Worm (Caenorhabditis elegans): ENCODE data around the gene srd-39.

Gene srd-39

DNA sequence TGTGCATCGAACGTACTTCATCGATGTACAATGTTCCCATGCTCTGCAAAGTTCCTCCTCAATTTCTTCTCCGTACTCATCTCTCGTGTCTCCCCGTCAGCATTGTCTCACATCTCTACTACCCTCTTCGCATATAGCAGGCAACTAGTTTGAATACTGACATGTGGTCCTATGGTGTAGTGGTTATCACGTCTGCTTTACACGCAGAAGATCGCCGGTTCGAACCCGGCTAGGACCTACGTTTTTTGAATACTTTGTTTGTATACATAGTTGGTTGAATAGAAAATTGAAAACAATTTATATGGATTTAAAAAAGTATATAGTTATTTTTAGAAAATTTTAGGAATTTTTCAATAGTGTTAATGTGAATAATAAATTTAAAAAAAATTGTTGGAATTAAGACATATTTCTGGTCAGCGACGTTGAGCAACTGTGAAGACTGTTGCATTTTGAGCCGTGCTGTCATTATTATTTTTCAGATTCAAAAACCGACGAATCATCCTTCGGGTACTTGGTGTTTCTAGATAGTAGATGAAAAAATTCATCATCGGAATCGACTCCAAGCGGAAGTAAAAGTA is 6.6 kb upstream of the srd-39 start (continued):
- peak; percentile 89 for TF ChIP-seq hmg-20 (GFP tag; IDR thresholded peaks at IDR 0.05)
- peak; percentile 83 for TF ChIP-seq somi-1 (GFP tag; optimal IDR thresholded peaks at IDR 0.05)
- peak; percentile 86 for TF ChIP-seq athp-1 (tag; optimal IDR thresholded peaks at IDR 0.05)
- no peak for TF ChIP-seq lir-1 (GFP tag; conservative IDR thresholded peaks at IDR 0.05)
- no peak for TF ChIP-seq aptf-3 (GFP tag; IDR thresholded peaks at IDR 0.05)
- peak; percentile 56 for TF ChIP-seq ceh-100 (GFP tag; IDR thresholded peaks at IDR 0.05)
- TF ChIP-seq ZK185.1 (tag; optimal IDR thresholded peaks at IDR 0.05; ENCODE audit: poor library complexity, severe bottlenecking): peak; percentile 94
- peak; percentile 92 for TF ChIP-seq ceh-40 (GFP tag; IDR thresholded peaks at IDR 0.05)
- TF ChIP-seq zim-3 (tag; optimal IDR thresholded peaks at IDR 0.05): peak; percentile 91
- peak; percentile 64; the same call in 1 of the 2 replicates for TF ChIP-seq ztf-28 (GFP tag; IDR thresholded peaks at IDR 0.05)
- TF ChIP-seq attf-5 (GFP tag; optimal IDR thresholded peaks at IDR 0.05): peak; percentile 81
- peak; percentile 65 for TF ChIP-seq attf-6 (GFP tag; IDR thresholded peaks at IDR 0.05)
- peak; percentile 12 for TF ChIP-seq dpl-1 (GFP tag; optimal IDR thresholded peaks at IDR 0.05)
- TF ChIP-seq hsf-1 (GFP tag; IDR thresholded peaks at IDR 0.05): no peak
- peak; percentile 93; the same call in 1 of the 2 replicates for TF ChIP-seq rcor-1 (GFP tag; IDR thresholded peaks at IDR 0.05)
- TF ChIP-seq ztf-18 (tag; optimal IDR thresholded peaks at IDR 0.05): peak; percentile 77
- peak; percentile 71 for TF ChIP-seq C06A6.2 (GFP tag; conservative IDR thresholded peaks at IDR 0.05)
- peak; percentile 91 for TF ChIP-seq F23B12.7 (tag; optimal IDR thresholded peaks at IDR 0.05; ENCODE audit: insufficient read depth)
- no peak for TF ChIP-seq zfh-2 (GFP tag; conservative IDR thresholded peaks at IDR 0.05)
- peak; percentile 65; the same call in 1 of the 2 replicates for TF ChIP-seq cebp-1 (GFP tag; IDR thresholded peaks at IDR 0.05)
- no peak for TF ChIP-seq cebp-1 (tag; optimal IDR thresholded peaks at IDR 0.05)
- TF ChIP-seq Y53F4B.3 (GFP tag; IDR thresholded peaks at IDR 0.05): peak; percentile 65
- peak; percentile 92 for TF ChIP-seq nhr-90 (tag; optimal IDR thresholded peaks at IDR 0.05)
- TF ChIP-seq F22D6.2 (tag; optimal IDR thresholded peaks at IDR 0.05): peak; percentile 73
- no peak for TF ChIP-seq sdz-38 (tag; optimal IDR thresholded peaks at IDR 0.05)
- no peak for TF ChIP-seq aptf-2 (GFP tag; conservative IDR thresholded peaks at IDR 0.05)
- peak; percentile 63 for TF ChIP-seq ets-4 (GFP tag; optimal IDR thresholded peaks at IDR 0.05)
- peak; percentile 43 for TF ChIP-seq nhr-80 (tag; optimal IDR thresholded peaks at IDR 0.05)
- peak; percentile 61 for TF ChIP-seq ztf-3 (GFP tag; optimal IDR thresholded peaks at IDR 0.05)
- TF ChIP-seq T07F8.4 (tag; optimal IDR thresholded peaks at IDR 0.05): peak; percentile 89
- peak; percentile 82 for TF ChIP-seq K11D2.4 (GFP tag; IDR thresholded peaks at IDR 0.05)
- TF ChIP-seq let-607 (tag; optimal IDR thresholded peaks at IDR 0.05): peak; percentile 56 to 71
- peak; percentile 85 for TF ChIP-seq K12H6.12 (tag; optimal IDR thresholded peaks at IDR 0.05)
- TF ChIP-seq ceh-79 (tag; optimal IDR thresholded peaks at IDR 0.05): peak; percentile 95
- peak; percentile 94 for TF ChIP-seq F52B5.7 (tag; optimal IDR thresholded peaks at IDR 0.05)
- no peak for TF ChIP-seq F49E8.2 (tag; optimal IDR thresholded peaks at IDR 0.05; ENCODE audit: insufficient read depth)
- TF ChIP-seq mcd-1 (GFP tag; IDR thresholded peaks at IDR 0.05): no peak; the same call in none of the 2 replicates
- TF ChIP-seq F33H1.4 (GFP tag; IDR thresholded peaks at IDR 0.05): no peak
- TF ChIP-seq bed-1 (GFP tag; IDR thresholded peaks at IDR 0.05): 0 out of 2 replicates have a peak, but pooled peaks have one; percentile 66
- TF ChIP-seq F39B2.1 (GFP tag; IDR thresholded peaks at IDR 0.05): no peak
- TF ChIP-seq akir-1 (GFP tag; optimal IDR thresholded peaks at IDR 0.05): no peak
- peak; percentile 87 for TF ChIP-seq hmg-1.2 (GFP tag; IDR thresholded peaks at IDR 0.05)
- peak; percentile 70 for TF ChIP-seq gei-17 (GFP tag; optimal IDR thresholded peaks at IDR 0.05)
- TF ChIP-seq repo-1 (tag; optimal IDR thresholded peaks at IDR 0.05): no peak
- peak; percentile 95 for TF ChIP-seq die-1 (tag; optimal IDR thresholded peaks at IDR 0.05)
- peak; percentile 61; the same call in 1 of the 2 replicates for TF ChIP-seq attf-3 (GFP tag; conservative IDR thresholded peaks at IDR 0.05)
- TF ChIP-seq D2030.7 (GFP tag; IDR thresholded peaks at IDR 0.05): peak; percentile 90
- no peak for TF ChIP-seq lin-54 (GFP tag; optimal IDR thresholded peaks at IDR 0.05)
